Worm (Caenorhabditis elegans) whole organism, L2 larva: ENCODE results near the gene K04G11.3.
A peak's percentile ranks its signal among the peaks of the same experiment; 100 is the strongest.

ENCODE experiments used
- C34F6.9 ChIP-seq: fragments of 150-350 bp; optimal IDR thresholded peaks from 2 replicates; lab custom pipeline; 2014; ENCODE audit warnings: missing biosample characterization, missing genetic modification characterization
- F13H6.1 ChIP-seq: sonication (generic microtip); optimal IDR thresholded peaks from 2 replicates; lab custom pipeline; 2016; ENCODE audit warnings: missing genetic modification characterization, missing compliant biosample characterization
- R02D3.7 ChIP-seq: fragments of 150-350 bp; optimal IDR thresholded peaks from 2 replicates; lab custom pipeline; 2014; ENCODE audit warnings: missing biosample characterization, missing genetic modification characterization
- Y55F3AM.14 ChIP-seq: fragments of 200-800 bp; sonication (Bioruptor generic); optimal IDR thresholded peaks from 2 replicates; lab custom pipeline; 2018; ENCODE audit warnings: mild to moderate bottlenecking, missing genetic modification characterization, missing compliant biosample characterization
- ZK546.5 ChIP-seq: sonication (generic microtip); optimal IDR thresholded peaks from 2 replicates; lab custom pipeline; 2017; ENCODE audit warnings: missing biosample characterization, missing genetic modification characterization
- alr-1 ChIP-seq: fragments of 150-350 bp; optimal IDR thresholded peaks from 2 replicates; lab custom pipeline; 2014; ENCODE audit warnings: missing biosample characterization, missing genetic modification characterization
- ama-1 ChIP-seq: fragments of 150-350 bp; optimal IDR thresholded peaks from 2 replicates; lab custom pipeline; 2018; ENCODE audit warnings: inconsistent platforms
- crh-2 ChIP-seq: sonication (generic microtip); optimal IDR thresholded peaks from 2 replicates; lab custom pipeline; 2017; ENCODE audit warnings: missing biosample characterization, missing genetic modification characterization
- dmd-4 ChIP-seq: sonication (generic microtip); optimal IDR thresholded peaks from 2 replicates; lab custom pipeline; 2017; ENCODE audit warnings: missing biosample characterization, missing genetic modification characterization
- elt-1 ChIP-seq: fragments of 150-350 bp; optimal IDR thresholded peaks from 2 replicates; lab custom pipeline; 2014; ENCODE audit warnings: missing biosample characterization, missing genetic modification characterization
- elt-3 ChIP-seq: sonication (generic microtip); optimal IDR thresholded peaks from 2 replicates; lab custom pipeline; 2017; ENCODE audit warnings: missing biosample characterization, missing genetic modification characterization
- fos-1 ChIP-seq: fragments of 150-350 bp; optimal IDR thresholded peaks from 2 replicates; lab custom pipeline; 2014; ENCODE audit warnings: missing biosample characterization, missing genetic modification characterization
- gmeb-1 ChIP-seq: fragments of 150-350 bp; optimal IDR thresholded peaks from 2 replicates; lab custom pipeline; 2014; ENCODE audit warnings: missing biosample characterization, missing genetic modification characterization
- lin-11 ChIP-seq: fragments of 150-350 bp; sonication (generic microtip); optimal IDR thresholded peaks from 2 replicates; lab custom pipeline; 2014; ENCODE audit warnings: missing biosample characterization, missing genetic modification characterization, inconsistent platforms, mixed read lengths
- lin-13 ChIP-seq: fragments of 150-350 bp; optimal IDR thresholded peaks from 2 replicates; lab custom pipeline; 2014; ENCODE audit warnings: missing biosample characterization, missing genetic modification reagents, missing genetic modification characterization
- lin-39 ChIP-seq: fragments of 150-350 bp; optimal IDR thresholded peaks from 2 replicates; lab custom pipeline; 2014; ENCODE audit warnings: missing biosample characterization, missing genetic modification reagents, missing genetic modification characterization
- lsy-2 ChIP-seq, 2 experiments: fragments of 150-350 bp in 1 of 2; sonication (generic microtip) in 1 of 2; optimal IDR thresholded peaks; 2 replicates each; lab custom pipeline; 2014 to 2017; ENCODE audit warnings: missing biosample characterization in 2 of 2, missing genetic modification characterization in 2 of 2
- mab-5 ChIP-seq: fragments of 150-350 bp; optimal IDR thresholded peaks from 2 replicates; lab custom pipeline; 2014; ENCODE audit warnings: missing biosample characterization, missing genetic modification characterization
- mbf-1 ChIP-seq: sonication (generic microtip); optimal IDR thresholded peaks from 2 replicates; lab custom pipeline; 2017; ENCODE audit warnings: missing biosample characterization, missing genetic modification characterization
- mdl-1 ChIP-seq, 2 experiments: fragments of 150-350 bp in 1 of 2; sonication (generic microtip) in 1 of 2; optimal IDR thresholded peaks; 2 replicates each; lab custom pipeline; 2017; ENCODE audit warnings: missing biosample characterization in 2 of 2, missing genetic modification characterization in 2 of 2
- nhr-10 ChIP-seq: sonication (generic microtip); optimal IDR thresholded peaks from 2 replicates; lab custom pipeline; 2017; ENCODE audit warnings: missing biosample characterization, missing genetic modification characterization
- nhr-12 ChIP-seq: fragments of 150-350 bp; optimal IDR thresholded peaks from 2 replicates; lab custom pipeline; 2014; ENCODE audit warnings: missing biosample characterization, missing genetic modification characterization
- nhr-129 ChIP-seq: fragments of 150-350 bp; optimal IDR thresholded peaks from 2 replicates; lab custom pipeline; 2014; ENCODE audit warnings: missing biosample characterization, missing genetic modification characterization
- nhr-21 ChIP-seq: fragments of 150-350 bp; optimal IDR thresholded peaks from 2 replicates; lab custom pipeline; 2014; ENCODE audit warnings: missing biosample characterization, missing genetic modification characterization
- nhr-23 ChIP-seq: fragments of 150-350 bp; optimal IDR thresholded peaks from 2 replicates; lab custom pipeline; 2014; ENCODE audit warnings: missing biosample characterization, missing genetic modification reagents, missing genetic modification characterization
- nhr-237 ChIP-seq: fragments of 150-350 bp; optimal IDR thresholded peaks from 2 replicates; lab custom pipeline; 2014; ENCODE audit warnings: missing biosample characterization, missing genetic modification characterization
- nhr-25 ChIP-seq: fragments of 150-350 bp; sonication (generic microtip); optimal IDR thresholded peaks from 3 replicates; lab custom pipeline; 2014; ENCODE audit warnings: missing biosample characterization, missing genetic modification characterization
- nhr-6 ChIP-seq: fragments of 150-350 bp; optimal IDR thresholded peaks from 2 replicates; lab custom pipeline; 2014; ENCODE audit warnings: missing biosample characterization, missing genetic modification characterization
- nhr-77 ChIP-seq: fragments of 150-350 bp; optimal IDR thresholded peaks from 2 replicates; lab custom pipeline; 2014; ENCODE audit warnings: missing biosample characterization, missing genetic modification characterization
- peb-1 ChIP-seq: fragments of 150-350 bp; optimal IDR thresholded peaks from 2 replicates; lab custom pipeline; 2014; ENCODE audit warnings: missing biosample characterization, missing genetic modification characterization
- skn-1 ChIP-seq: sonication (generic microtip); optimal IDR thresholded peaks from 2 replicates; lab custom pipeline; 2017; ENCODE audit warnings: missing biosample characterization, missing genetic modification characterization
- sma-3 ChIP-seq: sonication (generic microtip); optimal IDR thresholded peaks from 2 replicates; lab custom pipeline; 2016; ENCODE audit warnings: missing genetic modification reagents, missing genetic modification characterization, missing compliant biosample characterization
- sma-9 ChIP-seq, 2 experiments: fragments of 150-350 bp in 1 of 2; sonication (generic microtip) in 1 of 2; optimal IDR thresholded peaks; 2 replicates each; lab custom pipeline; 2014 to 2016; ENCODE audit warnings: missing genetic modification characterization in 2 of 2, mild to moderate bottlenecking in 1 of 2, missing biosample characterization in 1 of 2, missing compliant biosample characterization in 1 of 2, missing genetic modification reagents in 1 of 2, moderate library complexity in 1 of 2
- snpc-4 ChIP-seq: fragments of 150-350 bp; optimal IDR thresholded peaks from 2 replicates; lab custom pipeline; 2014; ENCODE audit warnings: missing biosample characterization, missing genetic modification characterization
- unc-39 ChIP-seq: fragments of 150-350 bp; optimal IDR thresholded peaks from 2 replicates; lab custom pipeline; 2014; ENCODE audit warnings: missing biosample characterization, missing genetic modification characterization
- unc-55 ChIP-seq: fragments of 150-350 bp; sonication (generic microtip); optimal IDR thresholded peaks from 3 replicates; lab custom pipeline; 2014; ENCODE audit warnings: missing biosample characterization, missing genetic modification reagents, missing genetic modification characterization
- zag-1 ChIP-seq: fragments of 150-350 bp; optimal IDR thresholded peaks from 2 replicates; lab custom pipeline; 2014; ENCODE audit warnings: missing biosample characterization, missing genetic modification characterization
- ztf-1 ChIP-seq: fragments of 200-800 bp; sonication (Bioruptor generic); conservative IDR thresholded peaks from 2 replicates; pipeline ENCODE4 v1.3.6; 2022; ENCODE audit warnings: missing genetic modification characterization, missing compliant biosample characterization
- ztf-11 ChIP-seq: sonication (generic microtip); optimal IDR thresholded peaks from 2 replicates; lab custom pipeline; 2017; ENCODE audit warnings: missing biosample characterization, missing genetic modification characterization
- ztf-4 ChIP-seq: fragments of 150-350 bp; optimal IDR thresholded peaks from 2 replicates; lab custom pipeline; 2014; ENCODE audit warnings: missing biosample characterization, missing genetic modification characterization

Gene K04G11.3

ce11 chrX:14322793-14323192 lies 24.7 kb downstream of the K04G11.3 start:
- no peak for TF ChIP-seq mbf-1
- peak; percentile 40 for TF ChIP-seq nhr-25
- no peak for TF ChIP-seq ama-1 (lab: Kevin White, UChicago)
- TF ChIP-seq unc-55 (GFP tag; lab: Kevin White, UChicago): no peak
- no peak for TF ChIP-seq alr-1 (tag; lab: Kevin White, UChicago)
- TF ChIP-seq nhr-23 (tag; lab: Kevin White, UChicago): no peak
- TF ChIP-seq, all 48 proteins: peak for 1

- TF ChIP-seq gmeb-1 (tag; lab: Kevin White, UChicago): no peak
- no peak for TF ChIP-seq nhr-129 (tag; lab: Kevin White, UChicago)
- no peak for TF ChIP-seq F13H6.1 (tag; lab: Kevin White, UChicago)
- no peak for TF ChIP-seq R02D3.7 (tag; lab: Kevin White, UChicago)
- TF ChIP-seq ztf-1 (GFP tag; lab: Robert Waterston, UW): no peak
- TF ChIP-seq dmd-4 (tag; lab: Kevin White, UChicago): no peak
- TF ChIP-seq ZK546.5 (tag; lab: Kevin White, UChicago): no peak
- TF ChIP-seq nhr-25: no peak
- no peak for TF ChIP-seq nhr-6 (tag; lab: Kevin White, UChicago)
- no peak for TF ChIP-seq mbf-1
- TF ChIP-seq nhr-21: no peak
- no peak for TF ChIP-seq fos-1
- no peak for TF ChIP-seq sma-3
- TF ChIP-seq unc-55 (GFP tag; lab: Kevin White, UChicago): no peak
- TF ChIP-seq mab-5 (tag; lab: Kevin White, UChicago): no peak
- no peak for TF ChIP-seq elt-3 (tag; lab: Kevin White, UChicago)
- TF ChIP-seq lin-39 (tag; lab: Kevin White, UChicago): no peak
- no peak for TF ChIP-seq Y55F3AM.14 (GFP tag; lab: Kevin White, UChicago)
- TF ChIP-seq zag-1 (tag; lab: Kevin White, UChicago): no peak
Measured at ce11 chrX:14320298-14320697, 27.2 kb downstream of the K04G11.3 start, which contains the start of gene C11H1.9. Gene C11H1.9, minus strand, starts transcription at chrX:14320398.

- TF ChIP-seq ztf-4 (tag; lab: Kevin White, UChicago) (no peak), peb-1 (tag; lab: Kevin White, UChicago) (no peak), nhr-6 (tag; lab: Kevin White, UChicago) (no peak), ztf-11 (no peak), gmeb-1 (tag; lab: Kevin White, UChicago) (no peak), crh-2 (tag; lab: Kevin White, UChicago) (no peak), lsy-2 (tag; optimal IDR thresholded peaks at IDR 0.05; lab: Kevin White, UChicago) (no peak), Y55F3AM.14 (GFP tag; lab: Kevin White, UChicago) (no peak), mab-5 (tag; lab: Kevin White, UChicago) (no peak), elt-1 (tag; lab: Kevin White, UChicago) (no peak), sma-3 (no peak), C34F6.9 (tag; lab: Kevin White, UChicago) (no peak), skn-1 (tag; lab: Kevin White, UChicago) (no peak), nhr-237 (no peak), F13H6.1 (tag; lab: Kevin White, UChicago) (no peak), alr-1 (tag; lab: Kevin White, UChicago) (no peak), mbf-1 (no peak), ama-1 (lab: Kevin White, UChicago) (no peak), dmd-4 (tag; lab: Kevin White, UChicago) (no peak), nhr-12 (no peak)
Measured at ce11 chrX:14316132-14316531, 31.3 kb downstream of the K04G11.3 start.

ce11 chrX:14313627-14314026 lies 33.8 kb downstream of the K04G11.3 start, which contains the start of gene prx-1:
Gene prx-1, plus strand, starts transcription at chrX:14313927.
- TF ChIP-seq ztf-1 (GFP tag; lab: Robert Waterston, UW): no peak
- TF ChIP-seq nhr-21: no peak
- TF ChIP-seq crh-2 (tag; lab: Kevin White, UChicago): peak; percentile 4
- no peak for TF ChIP-seq unc-39
- no peak for TF ChIP-seq gmeb-1 (tag; lab: Kevin White, UChicago)
- no peak for TF ChIP-seq nhr-23 (tag; lab: Kevin White, UChicago)
- peak; percentile 32 for TF ChIP-seq fos-1
- TF ChIP-seq nhr-77 (tag; lab: Kevin White, UChicago): no peak

ce11 chrX:14312416-14312815 lies 35.1 kb downstream of the K04G11.3 start:
- TF ChIP-seq unc-39 (no peak), nhr-12 (no peak), gmeb-1 (tag; lab: Kevin White, UChicago) (peak; percentile 42), ZK546.5 (tag; lab: Kevin White, UChicago) (no peak), lin-13 (GFP tag; lab: Kevin White, UChicago) (peak; percentile 95), fos-1 (peak; percentile 89), mdl-1 (tag; optimal IDR thresholded peaks at IDR 0.05; lab: Kevin White, UChicago) (peak; percentile 35 to 42), elt-1 (tag; lab: Kevin White, UChicago) (no peak), alr-1 (tag; lab: Kevin White, UChicago) (no peak), unc-55 (GFP tag; lab: Kevin White, UChicago) (peak; percentile 81), nhr-21 (peak; percentile 69), nhr-77 (tag; lab: Kevin White, UChicago) (no peak), R02D3.7 (tag; lab: Kevin White, UChicago) (no peak), C34F6.9 (tag; lab: Kevin White, UChicago) (peak; percentile 82), sma-9 (GFP tag; optimal IDR thresholded peaks at IDR 0.05; lab: Kevin White, UChicago) (peak; percentile 86), sma-9 (tag; optimal IDR thresholded peaks at IDR 0.05; lab: Kevin White, UChicago) (no peak), nhr-23 (tag; lab: Kevin White, UChicago) (no peak), nhr-25 (peak; percentile 77), elt-3 (tag; lab: Kevin White, UChicago) (no peak), lsy-2 (tag; optimal IDR thresholded peaks at IDR 0.05; lab: Kevin White, UChicago) (peak; percentile 76 to 95), ztf-11 (no peak), nhr-6 (tag; lab: Kevin White, UChicago) (peak; percentile 70), nhr-237 (no peak), dmd-4 (tag; lab: Kevin White, UChicago) (no peak), lin-11 (peak; percentile 58), snpc-4 (tag; lab: Kevin White, UChicago) (peak; percentile 69), nhr-10 (tag; lab: Kevin White, UChicago) (no peak), mbf-1 (no peak), nhr-129 (tag; lab: Kevin White, UChicago) (peak; percentile 82)
